Fruit fly (Drosophila melanogaster): ENCODE results near the gene CG5823.

Gene CG5823

DNA sequence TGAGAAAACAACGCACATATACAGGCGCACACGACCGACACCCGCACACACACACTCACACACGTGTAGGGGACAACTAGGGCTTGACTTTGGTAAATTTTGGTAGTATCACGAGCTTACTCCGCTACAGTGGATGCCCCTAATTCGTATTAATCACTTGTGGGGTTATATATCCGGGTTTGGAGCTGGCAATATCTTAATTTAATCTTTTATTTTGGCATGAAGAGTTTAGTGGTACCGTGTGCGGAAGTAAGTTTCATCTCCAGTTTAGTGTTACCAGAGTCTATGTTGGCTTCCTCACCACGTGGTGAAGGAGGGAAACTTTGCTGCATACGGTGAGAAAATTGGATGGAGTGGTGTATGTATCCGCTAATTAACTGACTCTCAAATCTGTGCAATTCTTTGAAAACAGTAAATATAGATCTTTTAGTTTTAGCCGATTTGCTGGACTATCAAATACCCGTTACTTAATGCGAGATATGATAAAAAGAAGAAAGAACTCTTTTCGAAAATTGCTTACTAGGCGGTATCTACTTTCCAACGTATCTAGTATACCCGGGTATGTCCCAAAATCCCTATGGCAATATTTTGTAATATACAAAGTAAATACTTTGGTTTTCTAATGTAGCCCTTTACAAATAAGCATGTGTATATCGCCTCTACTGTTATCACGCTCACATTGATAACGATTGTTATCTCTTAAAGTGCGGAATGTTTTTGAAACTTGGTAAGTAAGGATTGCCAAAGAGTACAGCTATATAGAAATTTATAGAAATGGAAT is at the start of gene CG5823, which contains the start of gene P5cr-2:
Gene CG5823 (minus strand): TSS at position 263 of the 781 bp plus-strand sequence.
Gene P5cr-2 (plus strand): TSS at position 491 of the 781 bp plus-strand sequence.
- TF ChIP-seq Hr78 (GFP tag; optimal IDR thresholded peaks at IDR 0.05) = no peak
- peak; percentile 30 for TF ChIP-seq sv (GFP tag; optimal IDR thresholded peaks at IDR 0.05)
- TF ChIP-seq foxo (GFP tag; optimal IDR thresholded peaks at IDR 0.05) = peak in 1 of 2 experiments; percentile 51
- TF ChIP-seq dmrt93B (GFP tag; optimal IDR thresholded peaks at IDR 0.05) = peak; percentile 19
- peak; percentile 20 for TF ChIP-seq woc (GFP tag; optimal IDR thresholded peaks at IDR 0.05)
- peak; percentile 24 for TF ChIP-seq dsf (GFP tag; optimal IDR thresholded peaks at IDR 0.05; ENCODE audit: borderline replicate concordance)
- TF ChIP-seq HLH106 (tag; optimal IDR thresholded peaks at IDR 0.05) = peak; percentile 53
- TF ChIP-seq ey (GFP tag; optimal IDR thresholded peaks at IDR 0.05) = peak; percentile 15
- no peak for TF ChIP-seq Rel (GFP tag; optimal IDR thresholded peaks at IDR 0.05)
- peak; percentile 76 for TF ChIP-seq Rel (tag; optimal IDR thresholded peaks at IDR 0.05)
- no peak for TF ChIP-seq Dfd (GFP tag; optimal IDR thresholded peaks at IDR 0.05)
- TF ChIP-seq sage (GFP tag; optimal IDR thresholded peaks at IDR 0.05) = no peak
- peak; percentile 48 for TF ChIP-seq fru (GFP tag; optimal IDR thresholded peaks at IDR 0.05)
- no peak for TF ChIP-seq br (GFP tag; optimal IDR thresholded peaks at IDR 0.05)
- peak; percentile 92 for TF ChIP-seq Myc (optimal IDR thresholded peaks at IDR 0.05)

DNA sequence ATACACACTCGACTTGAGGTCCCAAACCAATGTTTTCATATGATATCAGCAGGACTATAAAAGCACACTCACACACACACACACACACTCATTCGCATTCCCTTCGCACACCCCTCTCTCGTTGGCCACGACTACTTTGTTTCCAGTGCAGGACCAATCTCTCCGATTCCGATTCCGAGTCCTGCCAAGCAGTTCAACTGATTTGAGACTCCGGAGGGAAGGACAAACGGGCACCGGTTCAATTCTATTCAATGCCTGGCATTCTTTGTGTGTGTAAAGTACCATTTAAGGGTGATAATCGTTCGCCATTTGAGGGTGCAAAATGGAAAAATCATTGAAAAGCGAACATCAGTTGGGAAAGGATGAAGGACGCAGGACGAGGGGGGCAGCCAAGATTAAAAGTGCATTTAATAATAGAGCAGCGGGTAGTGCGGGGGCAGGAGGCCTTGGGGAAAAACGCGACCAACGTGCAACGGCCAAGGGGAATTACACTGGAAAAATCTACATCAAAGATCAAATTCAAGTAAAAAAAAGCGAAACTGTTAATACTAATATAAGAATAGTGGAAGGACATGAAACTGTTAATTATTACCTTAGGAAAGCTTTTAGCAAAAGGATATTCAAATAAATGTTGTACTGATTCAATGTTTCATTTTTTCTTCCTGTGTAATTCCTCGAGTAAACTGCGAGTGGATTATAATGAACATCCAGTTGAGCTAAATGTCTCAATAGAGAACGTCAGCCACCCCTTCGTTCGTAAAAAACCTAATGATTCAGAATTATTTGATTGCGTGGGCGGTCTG is 49.5 kb upstream of the CG5823 start:
- TF ChIP-seq Hr83 (GFP tag; optimal IDR thresholded peaks at IDR 0.05; ENCODE audit: poor library complexity, severe bottlenecking) = no peak
- peak; percentile 52 for TF ChIP-seq Sp1 (GFP tag; optimal IDR thresholded peaks at IDR 0.05)
- peak; percentile 40 for TF ChIP-seq fru (GFP tag; optimal IDR thresholded peaks at IDR 0.05)
- no peak for TF ChIP-seq sage (GFP tag; optimal IDR thresholded peaks at IDR 0.05)
- no peak for TF ChIP-seq psq (GFP tag; optimal IDR thresholded peaks at IDR 0.05)
- TF ChIP-seq jim (GFP tag; optimal IDR thresholded peaks at IDR 0.05) = no peak
- TF ChIP-seq dsf (GFP tag; optimal IDR thresholded peaks at IDR 0.05; ENCODE audit: borderline replicate concordance) = no peak
- TF ChIP-seq h (GFP tag; optimal IDR thresholded peaks at IDR 0.05) = peak; percentile 44
- TF ChIP-seq woc (GFP tag; optimal IDR thresholded peaks at IDR 0.05) = no peak
- no peak for TF ChIP-seq Abd-B (GFP tag; optimal IDR thresholded peaks at IDR 0.05)
- peak; percentile 22 for TF ChIP-seq OdsH (GFP tag; optimal IDR thresholded peaks at IDR 0.05)
- peak; percentile 53 for TF ChIP-seq HLH106 (tag; optimal IDR thresholded peaks at IDR 0.05)
- no peak for TF ChIP-seq usp (GFP tag; optimal IDR thresholded peaks at IDR 0.05)
- peak; percentile 29 for TF ChIP-seq ey (GFP tag; optimal IDR thresholded peaks at IDR 0.05)
- no peak for TF ChIP-seq GATAd (GFP tag; optimal IDR thresholded peaks at IDR 0.05)
- no peak for TF ChIP-seq Rel (GFP tag; optimal IDR thresholded peaks at IDR 0.05)
- TF ChIP-seq Rel (tag; optimal IDR thresholded peaks at IDR 0.05) = no peak
- peak; percentile 12 for TF ChIP-seq br (GFP tag; optimal IDR thresholded peaks at IDR 0.05)
- TF ChIP-seq Jra (GFP tag; optimal IDR thresholded peaks at IDR 0.05) = no peak
- TF ChIP-seq rgr (GFP tag; optimal IDR thresholded peaks at IDR 0.05) = peak; percentile 23
- TF ChIP-seq dmrt93B (GFP tag; optimal IDR thresholded peaks at IDR 0.05) = no peak
- peak in 1 of 2 experiments; percentile 57 for TF ChIP-seq foxo (GFP tag; optimal IDR thresholded peaks at IDR 0.05)
- no peak for TF ChIP-seq Dif (GFP tag; optimal IDR thresholded peaks at IDR 0.05; ENCODE audit: partially characterized antibody)
- no peak for TF ChIP-seq tai (GFP tag; optimal IDR thresholded peaks at IDR 0.05)
- TF ChIP-seq pan (optimal IDR thresholded peaks at IDR 0.05) = no peak
- TF ChIP-seq sv (GFP tag; optimal IDR thresholded peaks at IDR 0.05) = no peak
- peak; percentile 23 for TF ChIP-seq Dfd (GFP tag; optimal IDR thresholded peaks at IDR 0.05)
- no peak for TF ChIP-seq Hr78 (GFP tag; optimal IDR thresholded peaks at IDR 0.05)
- no peak for TF ChIP-seq Mio (GFP tag; optimal IDR thresholded peaks at IDR 0.05)
- no peak for TF ChIP-seq Myc (optimal IDR thresholded peaks at IDR 0.05)
- TF ChIP-seq N (GFP tag; optimal IDR thresholded peaks at IDR 0.05) = no peak
- no peak for TF ChIP-seq CG32264 (GFP tag; optimal IDR thresholded peaks at IDR 0.05)
- TF ChIP-seq Vsx2 (GFP tag; optimal IDR thresholded peaks at IDR 0.05; ENCODE audit: partially characterized antibody) = no peak
- TF ChIP-seq Hnf4 (GFP tag; optimal IDR thresholded peaks at IDR 0.05) = no peak
- no peak for TF ChIP-seq dl (GFP tag; optimal IDR thresholded peaks at IDR 0.05; ENCODE audit: insufficient read depth in 1 of 2, partially characterized antibody in 2 of 2)
- TF ChIP-seq lola (GFP tag; optimal IDR thresholded peaks at IDR 0.05) = no peak
- TF ChIP-seq CrebA (GFP tag; optimal IDR thresholded peaks at IDR 0.05; ENCODE audit: borderline replicate concordance) = no peak
- no peak for TF ChIP-seq CG9705 (GFP tag; optimal IDR thresholded peaks at IDR 0.05)
- TF ChIP-seq brk (GFP tag; optimal IDR thresholded peaks at IDR 0.05) = no peak
